Worm (Caenorhabditis elegans) whole organism, L1 larva: ENCODE data around the gene npr-19.
A peak's percentile ranks its signal among the peaks of the same experiment; 100 is the strongest.

Source experiments
- C16A3.4 ChIP-seq: fragments of 150-350 bp; optimal IDR thresholded peaks from 2 replicates; lab custom pipeline; 2014; ENCODE audit warnings: missing biosample characterization, missing genetic modification characterization
- Y116A8C.19 ChIP-seq: sonication (generic microtip); optimal IDR thresholded peaks from 2 replicates; lab custom pipeline; 2016; ENCODE audit warnings: missing compliant biosample characterization, missing genetic modification characterization, borderline replicate concordance
- aha-1 ChIP-seq: fragments of 150-350 bp; optimal IDR thresholded peaks from 2 replicates; lab custom pipeline; 2014; ENCODE audit warnings: missing biosample characterization, missing genetic modification characterization
- alr-1 ChIP-seq: fragments of 200-800 bp; sonication (Bioruptor generic); optimal IDR thresholded peaks from 2 replicates; lab custom pipeline; 2018; ENCODE audit warnings: borderline replicate concordance, mild to moderate bottlenecking, missing genetic modification characterization, missing compliant biosample characterization
- ama-1 ChIP-seq: fragments of 150-350 bp; optimal IDR thresholded peaks from 2 replicates; lab custom pipeline; 2014
- blmp-1 ChIP-seq: fragments of 150-350 bp; optimal IDR thresholded peaks from 2 replicates; lab custom pipeline; 2014; ENCODE audit warnings: missing biosample characterization, missing genetic modification characterization
- ceh-82 ChIP-seq, 3 experiments: fragments of 150-350 bp in 1 of 3; sonication (generic microtip) in 2 of 3; optimal IDR thresholded peaks; 2 replicates each; lab custom pipeline; 2014 to 2017; ENCODE audit warnings: missing biosample characterization in 3 of 3, missing genetic modification characterization in 3 of 3
- ceh-90 ChIP-seq: sonication (generic microtip); optimal IDR thresholded peaks from 2 replicates; lab custom pipeline; 2016; ENCODE audit warnings: missing genetic modification characterization, missing compliant biosample characterization
- dpl-1 ChIP-seq, 3 experiments: fragments of 150-350 bp in 2 of 3; sonication (generic microtip) in 1 of 3; optimal IDR thresholded peaks; 2 replicates each; lab custom pipeline; 2014 to 2017; ENCODE audit warnings: missing biosample characterization in 3 of 3, missing genetic modification characterization in 3 of 3, missing genetic modification reagents in 3 of 3
- efl-1 ChIP-seq, 4 experiments: fragments of 150-350 bp; optimal IDR thresholded peaks in 3 of 4; peaks in 1 of 4; 1 replicate in 1 of 4; 2 replicates in 3 of 4; lab custom pipeline; 2014; ENCODE audit warnings: missing biosample characterization in 2 of 4, missing genetic modification characterization in 2 of 4, missing genetic modification reagents in 2 of 4
- elt-3 ChIP-seq, 6 experiments: fragments of 150-350 bp in 1 of 6; sonication (generic microtip); optimal IDR thresholded peaks; 2 replicates each; lab custom pipeline; 2017 to 2018; ENCODE audit warnings: missing biosample characterization in 6 of 6, missing genetic modification characterization in 6 of 6, inconsistent platforms in 1 of 6
- fkh-10 ChIP-seq: sonication (generic microtip); optimal IDR thresholded peaks from 2 replicates; lab custom pipeline; 2017; ENCODE audit warnings: missing biosample characterization, missing genetic modification reagents, missing genetic modification characterization
- fkh-4 ChIP-seq: sonication (generic microtip); optimal IDR thresholded peaks from 2 replicates; lab custom pipeline; 2016; ENCODE audit warnings: missing compliant biosample characterization, missing genetic modification characterization, borderline replicate concordance
- hlh-17 ChIP-seq: fragments of 200-800 bp; sonication (Bioruptor generic); optimal IDR thresholded peaks from 2 replicates; lab custom pipeline; 2018; ENCODE audit warnings: missing genetic modification characterization, mild to moderate bottlenecking, missing compliant biosample characterization, moderate library complexity, borderline replicate concordance
- hlh-4 ChIP-seq: sonication (generic microtip); optimal IDR thresholded peaks from 2 replicates; lab custom pipeline; 2016; ENCODE audit warnings: mild to moderate bottlenecking, missing genetic modification characterization, missing compliant biosample characterization
- lin-14 ChIP-seq: fragments of 200-800 bp; sonication (Bioruptor generic); optimal IDR thresholded peaks from 2 replicates; lab custom pipeline; 2018; ENCODE audit warnings: mild to moderate bottlenecking, missing genetic modification characterization, moderate library complexity, missing compliant biosample characterization
- lin-35 ChIP-seq, 2 experiments: fragments of 150-350 bp; optimal IDR thresholded peaks; 2 replicates each; lab custom pipeline; 2014; ENCODE audit warnings: missing biosample characterization in 2 of 2, missing genetic modification characterization in 2 of 2, missing genetic modification reagents in 2 of 2
- lsy-2 ChIP-seq, 2 experiments: fragments of 150-350 bp; optimal IDR thresholded peaks; 2 replicates each; lab custom pipeline; 2014; ENCODE audit warnings: missing biosample characterization in 2 of 2, missing genetic modification characterization in 2 of 2
- nhr-20 ChIP-seq: sonication (generic microtip); optimal IDR thresholded peaks from 2 replicates; lab custom pipeline; 2016; ENCODE audit warnings: mild to moderate bottlenecking, missing genetic modification characterization, missing compliant biosample characterization
- nhr-237 ChIP-seq: fragments of 150-350 bp; optimal IDR thresholded peaks from 2 replicates; lab custom pipeline; 2014; ENCODE audit warnings: missing biosample characterization, missing genetic modification characterization
- nhr-28 ChIP-seq: fragments of 150-350 bp; optimal IDR thresholded peaks from 2 replicates; lab custom pipeline; 2014; ENCODE audit warnings: missing biosample characterization, missing genetic modification characterization
- nhr-71 ChIP-seq: sonication (generic microtip); optimal IDR thresholded peaks from 2 replicates; lab custom pipeline; 2016; ENCODE audit warnings: mild to moderate bottlenecking, missing genetic modification characterization, moderate library complexity, missing compliant biosample characterization
- nhr-76 ChIP-seq: sonication (generic microtip); optimal IDR thresholded peaks from 2 replicates; lab custom pipeline; 2017; ENCODE audit warnings: missing biosample characterization, missing genetic modification characterization
- nhr-84 ChIP-seq: sonication (generic microtip); optimal IDR thresholded peaks from 2 replicates; lab custom pipeline; 2017; ENCODE audit warnings: missing biosample characterization, missing genetic modification characterization
- nhr-85 ChIP-seq: sonication (generic microtip); peaks from one replicate; lab custom pipeline; 2016; ENCODE audit warnings: missing genetic modification characterization, inconsistent platforms, missing compliant biosample characterization
- pag-3 ChIP-seq: sonication (generic microtip); optimal IDR thresholded peaks from 2 replicates; lab custom pipeline; 2017; ENCODE audit warnings: missing genetic modification characterization, mild to moderate bottlenecking, missing compliant biosample characterization, antibody characterized with exemption, borderline replicate concordance; ENCODE audit not compliant: insufficient read depth
- skn-1 ChIP-seq: fragments of 150-350 bp; optimal IDR thresholded peaks from 2 replicates; lab custom pipeline; 2014; ENCODE audit warnings: missing biosample characterization, missing genetic modification characterization
- snu-23 ChIP-seq: sonication (generic microtip); optimal IDR thresholded peaks from 2 replicates; lab custom pipeline; 2016; ENCODE audit warnings: missing genetic modification characterization, missing compliant biosample characterization
- sup-37 ChIP-seq: fragments of 200-800 bp; sonication (Bioruptor generic); optimal IDR thresholded peaks from 2 replicates; lab custom pipeline; 2018; ENCODE audit warnings: mild to moderate bottlenecking, missing genetic modification characterization, missing compliant biosample characterization
- tlp-1 ChIP-seq: fragments of 150-350 bp; optimal IDR thresholded peaks from 2 replicates; lab custom pipeline; 2014; ENCODE audit warnings: missing biosample characterization, missing genetic modification characterization
- unc-62 ChIP-seq: fragments of 150-350 bp; optimal IDR thresholded peaks from 2 replicates; lab custom pipeline; 2014; ENCODE audit warnings: missing biosample characterization, missing genetic modification reagents, missing genetic modification characterization
- xbp-1 ChIP-seq: sonication (generic microtip); optimal IDR thresholded peaks from 2 replicates; lab custom pipeline; 2016; ENCODE audit warnings: missing genetic modification characterization, missing compliant biosample characterization
- zip-4 ChIP-seq: fragments of 200-800 bp; sonication (Bioruptor generic); optimal IDR thresholded peaks from 2 replicates; lab custom pipeline; 2018; ENCODE audit warnings: mild to moderate bottlenecking, missing genetic modification characterization, moderate library complexity, missing compliant biosample characterization
- ztf-11 ChIP-seq, 2 experiments: sonication (generic microtip); optimal IDR thresholded peaks; 2 replicates each; lab custom pipeline; 2016 to 2017; ENCODE audit warnings: missing genetic modification characterization in 2 of 2, missing biosample characterization in 1 of 2, missing compliant biosample characterization in 1 of 2

Gene npr-19

DNA sequence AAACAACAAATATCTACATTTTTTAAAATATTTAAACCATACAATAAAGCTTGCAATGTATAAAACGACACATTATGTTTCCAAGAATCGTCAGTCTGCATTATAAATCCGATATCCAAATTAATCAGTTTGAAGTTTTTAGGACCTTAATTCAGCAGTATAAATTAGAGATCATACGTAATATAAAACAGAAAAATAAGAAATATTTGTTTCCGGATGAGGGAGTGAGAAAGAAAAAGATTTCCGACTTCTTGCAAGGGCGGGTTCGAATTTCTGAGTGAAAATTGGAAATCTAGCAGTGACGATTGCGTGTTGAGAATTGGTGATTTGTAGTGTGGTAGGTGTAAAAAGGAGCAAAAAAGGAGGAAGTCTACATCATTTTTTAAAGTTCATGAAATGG, at the start of gene npr-19:
Gene npr-19, minus strand, starts transcription at position 101 of the 400 bp plus-strand sequence.
- TF ChIP-seq Y116A8C.19 (tag; lab: Kevin White, UChicago) (no peak), blmp-1 (tag; lab: Kevin White, UChicago) (no peak), ama-1 (lab: Kevin White, UChicago) (no peak), efl-1 (optimal IDR thresholded peaks at IDR 0.05; lab: Kevin White, UChicago) (no peak), efl-1 (GFP tag; optimal IDR thresholded peaks at IDR 0.05 in 1 of 2; lab: Kevin White, UChicago) (peak in 1 of 2 experiments; percentile 43), lsy-2 (tag; optimal IDR thresholded peaks at IDR 0.05; lab: Kevin White, UChicago) (no peak)

ce11 chrX:784853-785252, 49.4 kb upstream of the npr-19 start, which contains the start of gene T04G9.6:
Gene T04G9.6, minus strand, starts transcription at chrX:784953.
- TF ChIP-seq sup-37 (GFP tag; lab: Kevin White, UChicago) (no peak), aha-1 (no peak), C16A3.4 (tag; lab: Kevin White, UChicago) (no peak)

- TF ChIP-seq tlp-1 (tag; lab: Kevin White, UChicago) (no peak), efl-1 (optimal IDR thresholded peaks at IDR 0.05; lab: Kevin White, UChicago) (no peak), efl-1 (GFP tag; optimal IDR thresholded peaks at IDR 0.05 in 1 of 2; lab: Kevin White, UChicago) (peak in 1 of 2 experiments; percentile 71)
These were observed 44.6 kb upstream of the npr-19 start for ce11 chrX:780027-780426.

- TF ChIP-seq nhr-28 (tag; lab: Kevin White, UChicago), result no peak
- no peak for TF ChIP-seq fkh-10
- no peak for TF ChIP-seq unc-62 (GFP tag; lab: Kevin White, UChicago)
- no peak for TF ChIP-seq nhr-71 (tag; lab: Kevin White, UChicago)
- no peak for TF ChIP-seq pag-3 (tag; lab: Kevin White, UChicago)
- TF ChIP-seq nhr-85 (tag; lab: Kevin White, UChicago), result no peak
These were observed 43.8 kb upstream of the npr-19 start for ce11 chrX:779259-779658.

DNA sequence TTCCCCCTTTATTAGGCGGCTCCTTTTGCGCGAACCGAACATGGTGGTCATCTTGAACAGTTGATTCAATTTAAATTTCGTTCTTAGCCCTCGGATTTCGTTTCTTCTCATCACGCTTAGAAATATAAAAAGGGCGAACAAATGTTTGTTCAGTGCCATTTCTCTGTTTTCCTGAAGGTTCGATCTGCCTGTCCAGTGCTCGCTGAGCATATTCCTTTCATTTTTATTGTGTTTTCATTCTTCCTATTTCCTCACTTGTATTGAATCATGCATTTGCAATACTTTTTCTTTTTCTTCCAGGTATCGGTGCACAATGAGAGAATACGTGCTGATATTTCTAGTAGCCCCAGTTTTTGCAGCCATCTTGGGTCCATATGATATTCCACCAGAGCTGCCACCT, 41.9 kb upstream of the npr-19 start, which contains the start of gene nas-15:
Gene nas-15, plus strand, starts transcription at position 301 of the 400 bp plus-strand sequence.
- TF ChIP-seq lin-35 (GFP tag; optimal IDR thresholded peaks at IDR 0.05; lab: Kevin White, UChicago) (no peak), zip-4 (GFP tag; lab: Kevin White, UChicago) (no peak), dpl-1 (GFP tag; optimal IDR thresholded peaks at IDR 0.05; lab: Kevin White, UChicago) (no peak), ceh-82 (tag; optimal IDR thresholded peaks at IDR 0.05; lab: Kevin White, UChicago) (no peak), fkh-4 (tag; lab: Kevin White, UChicago) (no peak), ama-1 (lab: Kevin White, UChicago) (no peak), hlh-4 (tag; lab: Kevin White, UChicago) (no peak), nhr-85 (tag; lab: Kevin White, UChicago) (no peak), nhr-237 (tag; lab: Kevin White, UChicago) (no peak), ztf-11 (tag; optimal IDR thresholded peaks at IDR 0.05; lab: Kevin White, UChicago) (no peak), skn-1 (tag; lab: Kevin White, UChicago) (no peak), nhr-76 (tag; lab: Kevin White, UChicago) (no peak), unc-62 (GFP tag; lab: Kevin White, UChicago) (no peak), snu-23 (GFP tag; lab: Kevin White, UChicago) (no peak), alr-1 (no peak), efl-1 (optimal IDR thresholded peaks at IDR 0.05; lab: Kevin White, UChicago) (no peak), efl-1 (GFP tag; optimal IDR thresholded peaks at IDR 0.05 in 1 of 2; lab: Kevin White, UChicago) (no peak), ceh-90 (tag; lab: Kevin White, UChicago) (no peak)

DNA sequence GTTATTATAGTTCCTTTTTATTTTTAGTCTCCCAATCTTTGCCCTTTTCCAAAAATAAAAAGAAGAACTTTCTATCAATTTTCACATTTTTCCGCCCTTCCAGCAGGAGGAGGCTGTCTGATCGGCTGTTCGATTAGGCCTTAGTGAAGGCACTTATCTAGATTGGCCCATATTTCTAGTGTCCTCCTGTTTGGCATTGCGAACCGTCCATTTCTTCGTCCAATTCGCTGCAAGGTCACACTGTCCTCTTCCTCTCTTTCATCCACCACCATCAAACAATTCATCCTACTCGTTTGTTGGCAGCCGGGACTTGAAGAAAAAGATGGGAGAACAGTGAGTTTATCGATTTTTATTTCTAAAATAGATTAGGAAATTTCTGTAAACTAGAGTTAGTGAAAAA, 36.7 kb upstream of the npr-19 start, which contains the start of gene T04G9.4:
Gene T04G9.4, plus strand, starts transcription at position 293 of the 400 bp plus-strand sequence.
- TF ChIP-seq nhr-85 (tag; lab: Kevin White, UChicago) (peak; percentile 79), xbp-1 (tag; lab: Kevin White, UChicago) (no peak), blmp-1 (tag; lab: Kevin White, UChicago) (peak; percentile 56), nhr-84 (tag; lab: Kevin White, UChicago) (no peak), lin-14 (GFP tag; lab: Kevin White, UChicago) (peak; percentile 62), hlh-17 (no peak), nhr-20 (peak; percentile 5), pag-3 (tag; lab: Kevin White, UChicago) (no peak), elt-3 (tag; optimal IDR thresholded peaks at IDR 0.05; lab: Kevin White, UChicago) (no peak)
